Fruit fly (Drosophila melanogaster) whole organism, embryonic: ENCODE results near the gene CG7551.

Experiments used
- Antp ChIP-seq: fragments of 200-800 bp; sonication (Bioruptor generic); optimal IDR thresholded peaks from 3 replicates; lab custom pipeline; 2016; ENCODE audit warnings: missing biosample characterization, missing genetic modification characterization
- Atf-2 ChIP-seq: fragments of 200-800 bp; sonication (Bioruptor generic); optimal IDR thresholded peaks from 2 replicates; lab custom pipeline; 2016; ENCODE audit warnings: missing biosample characterization, missing genetic modification characterization
- BEAF-32 ChIP-seq: fragments of 200-800 bp; sonication (Bioruptor generic); optimal IDR thresholded peaks from 3 replicates; lab custom pipeline; 2017; ENCODE audit warnings: missing biosample characterization, missing genetic modification characterization, mild to moderate bottlenecking, moderate library complexity, missing genetic modification reagents
- Bdp1 ChIP-seq: fragments of 200-800 bp; sonication (Bioruptor generic); optimal IDR thresholded peaks from 3 replicates; lab custom pipeline; 2016; ENCODE audit warnings: missing biosample characterization, missing genetic modification characterization
- CG10209 ChIP-seq: fragments of 200-800 bp; sonication (Bioruptor generic); optimal IDR thresholded peaks from 3 replicates; lab custom pipeline; 2017; ENCODE audit warnings: missing biosample characterization, mild to moderate bottlenecking, missing genetic modification characterization, missing genetic modification reagents
- CG1024 ChIP-seq: fragments of 200-800 bp; sonication (Bioruptor generic); IDR thresholded peaks from 2 replicates; pipeline ENCODE4 v1.3.6; 2022; ENCODE audit warnings: missing biosample characterization, missing genetic modification characterization
- CG10274 ChIP-seq: fragments of 200-800 bp; sonication (Bioruptor generic); optimal IDR thresholded peaks from 3 replicates; lab custom pipeline; 2017; ENCODE audit warnings: missing biosample characterization, mild to moderate bottlenecking, missing genetic modification characterization
- CG10431 ChIP-seq: fragments of 200-800 bp; sonication (Bioruptor generic); optimal IDR thresholded peaks from 3 replicates; lab custom pipeline; 2018; ENCODE audit warnings: missing biosample characterization, mild to moderate bottlenecking, missing genetic modification characterization
- CG11247 ChIP-seq: fragments of 200-800 bp; sonication (Bioruptor generic); IDR thresholded peaks from 2 replicates; pipeline ENCODE4 v1.3.6; 2022; ENCODE audit warnings: missing biosample characterization, missing genetic modification characterization
- CG11695 ChIP-seq: fragments of 200-800 bp; sonication (Bioruptor generic); IDR thresholded peaks from 3 replicates; pipeline ENCODE4 v1.3.6; 2022; ENCODE audit warnings: missing biosample characterization, missing genetic modification characterization
- CG12391 ChIP-seq: fragments of 200-800 bp; sonication (Bioruptor generic); optimal IDR thresholded peaks from 3 replicates; lab custom pipeline; 2018; ENCODE audit warnings: missing biosample characterization, mild to moderate bottlenecking, missing genetic modification characterization, moderate library complexity
- CG15479 ChIP-seq: fragments of 200-800 bp; sonication (Bioruptor generic); optimal IDR thresholded peaks from 3 replicates; lab custom pipeline; 2019; ENCODE audit warnings: missing biosample characterization, mild to moderate bottlenecking, missing genetic modification characterization, moderate library complexity
- CG17359 ChIP-seq: fragments of 200-800 bp; sonication (Bioruptor generic); optimal IDR thresholded peaks from 3 replicates; lab custom pipeline; 2018; ENCODE audit warnings: missing biosample characterization, mild to moderate bottlenecking, missing genetic modification characterization, moderate library complexity
- CG18764 ChIP-seq: fragments of 200-800 bp; sonication (Bioruptor generic); optimal IDR thresholded peaks from 3 replicates; lab custom pipeline; 2016; ENCODE audit warnings: missing biosample characterization, missing genetic modification characterization
- CG2202 ChIP-seq: fragments of 200-800 bp; sonication (Bioruptor generic); optimal IDR thresholded peaks from 2 replicates; lab custom pipeline; 2018; ENCODE audit warnings: missing biosample characterization, mild to moderate bottlenecking, missing genetic modification characterization
- CG2678 ChIP-seq: fragments of 200-800 bp; sonication (Bioruptor generic); optimal IDR thresholded peaks from 3 replicates; lab custom pipeline; 2019; ENCODE audit warnings: missing biosample characterization, mild to moderate bottlenecking, missing genetic modification characterization, moderate library complexity
- CG31365 ChIP-seq: fragments of 200-800 bp; sonication (Bioruptor generic); optimal IDR thresholded peaks from 2 replicates; lab custom pipeline; 2018; ENCODE audit warnings: missing biosample characterization, mild to moderate bottlenecking, missing genetic modification characterization
- CG31388 ChIP-seq: fragments of 200-800 bp; sonication (Bioruptor generic); optimal IDR thresholded peaks from 2 replicates; lab custom pipeline; 2016; ENCODE audit warnings: missing biosample characterization, missing genetic modification characterization
- CG3847 ChIP-seq: fragments of 200-800 bp; sonication (Bioruptor generic); IDR thresholded peaks from 2 replicates; pipeline ENCODE4 v1.3.6; 2022; ENCODE audit warnings: missing biosample characterization, missing genetic modification characterization
- CG4730 ChIP-seq: fragments of 200-800 bp; sonication (Bioruptor generic); IDR thresholded peaks from 2 replicates; pipeline ENCODE4 v1.3.6; 2022; ENCODE audit warnings: missing biosample characterization, missing genetic modification characterization
- CG8388 ChIP-seq: fragments of 200-800 bp; sonication (Bioruptor generic); optimal IDR thresholded peaks from 2 replicates; lab custom pipeline; 2019; ENCODE audit warnings: missing biosample characterization, mild to moderate bottlenecking, missing genetic modification characterization, moderate library complexity
- CG8478 ChIP-seq: fragments of >200 bp; optimal IDR thresholded peaks from 2 replicates; lab custom pipeline; 2018
- Dek ChIP-seq: fragments of 200-800 bp; sonication (Bioruptor generic); optimal IDR thresholded peaks from 3 replicates; lab custom pipeline; 2019; ENCODE audit warnings: missing biosample characterization, mild to moderate bottlenecking, missing genetic modification characterization, moderate library complexity
- Doc3 ChIP-seq: fragments of 200-800 bp; sonication (Bioruptor generic); IDR thresholded peaks from 3 replicates; pipeline ENCODE4 v1.3.6; 2022; ENCODE audit warnings: missing biosample characterization, missing genetic modification characterization; ENCODE audit not compliant: partially characterized antibody
- E2f2 ChIP-seq: fragments of 200-800 bp; sonication (Bioruptor generic); IDR thresholded peaks from 2 replicates; pipeline ENCODE4 v1.3.6; 2022; ENCODE audit warnings: missing biosample characterization, missing genetic modification characterization
- Ets97D ChIP-seq: fragments of 200-800 bp; sonication (Bioruptor generic); optimal IDR thresholded peaks from 3 replicates; lab custom pipeline; 2016; ENCODE audit warnings: missing biosample characterization, missing genetic modification characterization
- Mad ChIP-seq: fragments of 200-800 bp; sonication (Bioruptor generic); optimal IDR thresholded peaks from 2 replicates; lab custom pipeline; 2016; ENCODE audit warnings: missing biosample characterization, missing genetic modification characterization
- NC2β ChIP-seq: fragments of 200-800 bp; sonication (Bioruptor generic); optimal IDR thresholded peaks from 2 replicates; lab custom pipeline; 2016; ENCODE audit warnings: missing biosample characterization, missing genetic modification characterization
- Nf-YA ChIP-seq: fragments of 200-800 bp; sonication (Bioruptor generic); IDR thresholded peaks from 2 replicates; pipeline ENCODE4 v1.3.6; 2022; ENCODE audit warnings: missing biosample characterization, missing genetic modification characterization
- Pdp1 ChIP-seq, 2 experiments: fragments of 200-800 bp; sonication (Bioruptor generic); optimal IDR thresholded peaks; 3 replicates each; lab custom pipeline; 2016; ENCODE audit warnings: missing biosample characterization in 2 of 2, missing genetic modification characterization in 2 of 2, mild to moderate bottlenecking in 1 of 2, moderate library complexity in 1 of 2
- Ssrp ChIP-seq: fragments of 200-800 bp; sonication (Bioruptor generic); optimal IDR thresholded peaks from 2 replicates; lab custom pipeline; 2018; ENCODE audit warnings: missing biosample characterization, mild to moderate bottlenecking, missing genetic modification characterization, moderate library complexity
- Tbp ChIP-seq: fragments of >200 bp; optimal IDR thresholded peaks from 2 replicates; lab custom pipeline; 2018; ENCODE audit warnings: missing biosample characterization, missing genetic modification characterization
- Xbp1 ChIP-seq: fragments of 200-800 bp; sonication (Bioruptor generic); optimal IDR thresholded peaks from 3 replicates; lab custom pipeline; 2016; ENCODE audit warnings: missing biosample characterization, mild to moderate bottlenecking, missing genetic modification characterization
- bigmax ChIP-seq: fragments of 200-800 bp; sonication (Bioruptor generic); optimal IDR thresholded peaks from 2 replicates; lab custom pipeline; 2018; ENCODE audit warnings: missing biosample characterization, mild to moderate bottlenecking, missing genetic modification characterization
- bsh ChIP-seq, 2 experiments: fragments of 200-800 bp; sonication (Bioruptor generic); optimal IDR thresholded peaks; 2 replicates each; lab custom pipeline; 2017 to 2018; ENCODE audit warnings: mild to moderate bottlenecking in 2 of 2, missing biosample characterization in 2 of 2, missing genetic modification characterization in 2 of 2, moderate library complexity in 1 of 2
- corto ChIP-seq: fragments of 200-800 bp; sonication (Bioruptor generic); optimal IDR thresholded peaks from 2 replicates; lab custom pipeline; 2016; ENCODE audit warnings: missing biosample characterization, mild to moderate bottlenecking, missing genetic modification characterization, moderate library complexity
- danr ChIP-seq: fragments of 200-800 bp; sonication (Bioruptor generic); IDR thresholded peaks from 2 replicates; pipeline ENCODE4 v1.3.6; 2022; ENCODE audit warnings: missing biosample characterization, missing genetic modification characterization
- disco-r ChIP-seq: fragments of 200-800 bp; sonication (Bioruptor generic); optimal IDR thresholded peaks from 2 replicates; lab custom pipeline; 2016; ENCODE audit warnings: missing biosample characterization, missing genetic modification characterization
- en ChIP-seq: fragments of 200-800 bp; sonication (Bioruptor generic); optimal IDR thresholded peaks from 2 replicates; lab custom pipeline; 2016; ENCODE audit warnings: missing biosample characterization, missing genetic modification characterization
- her ChIP-seq: fragments of 200-800 bp; sonication (Bioruptor generic); optimal IDR thresholded peaks from 2 replicates; lab custom pipeline; 2016; ENCODE audit warnings: missing biosample characterization, missing genetic modification characterization
- jing ChIP-seq: fragments of 200-800 bp; sonication (Bioruptor generic); optimal IDR thresholded peaks from 2 replicates; lab custom pipeline; 2018; ENCODE audit warnings: missing biosample characterization, mild to moderate bottlenecking, missing genetic modification characterization
- klu ChIP-seq: fragments of 200-800 bp; sonication (Bioruptor generic); IDR thresholded peaks from 2 replicates; pipeline ENCODE4 v1.3.6; 2022; ENCODE audit warnings: missing biosample characterization, missing genetic modification characterization
- knrl ChIP-seq: fragments of 200-800 bp; sonication (Bioruptor generic); IDR thresholded peaks from 3 replicates; pipeline ENCODE4 v1.3.6; 2022; ENCODE audit warnings: missing biosample characterization, missing genetic modification characterization; ENCODE audit not compliant: partially characterized antibody
- maf-S ChIP-seq: fragments of 200-800 bp; sonication (Bioruptor generic); optimal IDR thresholded peaks from 2 replicates; lab custom pipeline; 2016; ENCODE audit warnings: missing biosample characterization, missing genetic modification characterization
- nau ChIP-seq: fragments of 200-800 bp; sonication (Bioruptor generic); optimal IDR thresholded peaks from 3 replicates; lab custom pipeline; 2017; ENCODE audit warnings: missing biosample characterization, mild to moderate bottlenecking, missing genetic modification characterization, missing genetic modification reagents
- sisA ChIP-seq: fragments of 200-800 bp; sonication (Bioruptor generic); IDR thresholded peaks from 2 replicates; pipeline ENCODE4 v1.3.6; 2022; ENCODE audit warnings: missing biosample characterization, missing genetic modification characterization
- so ChIP-seq: fragments of 200-800 bp; sonication (Bioruptor generic); IDR thresholded peaks from 3 replicates; pipeline ENCODE4 v1.3.6; 2022; ENCODE audit warnings: missing biosample characterization, missing genetic modification characterization
- ssp ChIP-seq: fragments of 200-800 bp; sonication (Bioruptor generic); IDR thresholded peaks from 2 replicates; pipeline ENCODE4 v1.3.6; 2022; ENCODE audit warnings: missing biosample characterization, missing genetic modification characterization
- tx ChIP-seq: fragments of 200-800 bp; sonication (Bioruptor generic); optimal IDR thresholded peaks from 2 replicates; lab custom pipeline; 2016; ENCODE audit warnings: missing biosample characterization, missing genetic modification characterization

The CG7551 gene

DNA sequence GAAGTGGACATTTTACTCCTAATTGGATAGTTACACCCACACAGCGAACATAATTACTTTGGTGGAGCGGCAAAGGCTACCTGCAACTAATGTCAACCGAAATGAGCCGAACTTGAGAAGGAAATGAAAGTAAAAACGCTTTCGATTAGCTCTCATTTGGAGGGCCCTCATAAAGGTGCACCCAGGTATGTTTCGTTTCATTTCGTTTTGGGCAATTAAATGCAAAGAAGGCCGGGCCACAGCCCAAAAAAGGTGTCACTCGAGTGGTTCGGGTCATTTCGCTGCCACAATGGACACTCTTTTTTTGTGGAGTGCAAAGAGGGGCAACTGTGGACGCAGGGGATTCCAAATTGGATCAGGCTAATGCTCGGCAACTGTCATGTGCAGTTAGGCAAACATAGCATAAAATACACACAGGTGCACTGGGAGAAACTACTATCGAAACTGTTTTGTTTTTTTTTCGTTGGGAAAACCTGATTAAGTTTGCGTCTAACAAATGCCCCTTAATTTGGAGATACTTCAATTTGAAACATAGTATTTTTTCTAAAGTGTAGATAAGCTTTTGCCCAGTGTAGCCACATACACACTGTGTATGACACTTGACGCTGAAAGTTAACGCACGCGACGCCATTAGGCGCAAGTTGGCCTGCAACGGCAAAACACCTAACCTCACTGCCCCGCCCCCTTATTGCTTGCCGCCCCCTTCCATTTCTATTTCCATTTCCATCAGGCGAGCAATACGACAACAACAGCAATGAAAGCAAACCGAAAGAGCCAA lies 41.6 kb upstream of the CG7551 start (continued):
- peak; percentile 86 for TF ChIP-seq ssp (GFP tag; lab: Robert Waterston, UW)
- TF ChIP-seq NC2β (GFP tag; lab: Kevin White, UChicago) = peak; percentile 78
- TF ChIP-seq CG31365 = peak; percentile 62
- TF ChIP-seq sisA (GFP tag; lab: Robert Waterston, UW) = peak; percentile 97
- TF ChIP-seq danr (GFP tag; lab: Robert Waterston, UW) = peak; percentile 89
- TF ChIP-seq disco-r = peak; percentile 70
- peak; percentile 87 for TF ChIP-seq CG17359 (tag; lab: Kevin White, UChicago)
- peak; percentile 81 for TF ChIP-seq CG2678 (tag; lab: Kevin White, UChicago)
- 0 out of 2 replicates have a peak, but pooled peaks have one; percentile 51 for TF ChIP-seq E2f2 (GFP tag; lab: Robert Waterston, UW)
- TF ChIP-seq CG1024 (GFP tag; lab: Robert Waterston, UW) = peak; percentile 93
- TF ChIP-seq nau = peak; percentile 68
- TF ChIP-seq tx (GFP tag; lab: Kevin White, UChicago) = peak; percentile 78
- TF ChIP-seq bigmax (GFP tag; lab: Kevin White, UChicago) = peak; percentile 85
- no peak for TF ChIP-seq knrl (GFP tag; lab: Robert Waterston, UW)
- TF ChIP-seq CG10209 = peak; percentile 81
- TF ChIP-seq CG12391 (tag; lab: Kevin White, UChicago) = peak; percentile 78
- TF ChIP-seq CG2202 = peak; percentile 80
- peak; percentile 58 for TF ChIP-seq Dek (tag; lab: Kevin White, UChicago)
- TF ChIP-seq Antp (GFP tag; lab: Kevin White, UChicago) = peak; percentile 92
- peak; percentile 78 for TF ChIP-seq Atf-2 (GFP tag; lab: Kevin White, UChicago)
- peak; percentile 72 for TF ChIP-seq klu
- peak; percentile 78 for TF ChIP-seq CG31388
- peak; percentile 91 for TF ChIP-seq CG4730 (GFP tag; lab: Robert Waterston, UW)
- TF ChIP-seq BEAF-32 = no peak
- TF ChIP-seq Xbp1 (GFP tag; lab: Kevin White, UChicago) = peak; percentile 83
- peak; percentile 41 for TF ChIP-seq Ets97D (GFP tag; lab: Kevin White, UChicago)
- TF ChIP-seq CG8388 (GFP tag; lab: Kevin White, UChicago) = peak; percentile 89
- no peak for TF ChIP-seq CG15479 (GFP tag; lab: Kevin White, UChicago)
- TF ChIP-seq en (GFP tag; lab: Kevin White, UChicago) = peak; percentile 82
- peak; percentile 70 for TF ChIP-seq CG3847 (GFP tag; lab: Robert Waterston, UW)
- TF ChIP-seq corto (GFP tag; lab: Kevin White, UChicago) = no peak
- TF ChIP-seq CG18764 (GFP tag; lab: Kevin White, UChicago) = peak; percentile 89
- peak; percentile 84 for TF ChIP-seq Ssrp
- peak in 1 of 2 experiments; percentile 92 for TF ChIP-seq bsh (GFP tag; optimal IDR thresholded peaks at IDR 0.05; lab: Kevin White, UChicago)
- TF ChIP-seq so (GFP tag; lab: Robert Waterston, UW) = peak; percentile 83
- TF ChIP-seq jing (GFP tag; lab: Kevin White, UChicago) = peak; percentile 68
- TF ChIP-seq Bdp1 (GFP tag; lab: Kevin White, UChicago) = peak; percentile 59
- peak; percentile 81 for TF ChIP-seq maf-S (GFP tag; lab: Kevin White, UChicago)
- peak; percentile 83 to 84 for TF ChIP-seq Pdp1 (GFP tag; optimal IDR thresholded peaks at IDR 0.05; lab: Kevin White, UChicago)
- no peak for TF ChIP-seq CG8478 (lab: Kevin White, UChicago)
- no peak for TF ChIP-seq Tbp (GFP tag; lab: Kevin White, UChicago)
- peak; percentile 84 for TF ChIP-seq CG11695 (GFP tag; lab: Robert Waterston, UW)
- TF ChIP-seq Doc3 (GFP tag; lab: Robert Waterston, UW) = no peak
- TF ChIP-seq her (GFP tag; lab: Kevin White, UChicago) = peak; percentile 87
- peak; percentile 94 for TF ChIP-seq Nf-YA (GFP tag; lab: Robert Waterston, UW)
- peak; percentile 58 for TF ChIP-seq Mad (GFP tag; lab: Kevin White, UChicago)
- TF ChIP-seq CG10274 = peak; percentile 43
- peak; percentile 67 for TF ChIP-seq CG10431
- peak; percentile 87 for TF ChIP-seq CG11247 (GFP tag; lab: Robert Waterston, UW)
